Worm (Caenorhabditis elegans) whole organism, midembryonic: ENCODE data around the gene EGAP5.1.

ENCODE experiments used
- cog-1 ChIP-seq: sonication (generic microtip); optimal IDR thresholded peaks from 2 replicates; lab custom pipeline; 2016; ENCODE audit warnings: missing genetic modification characterization, missing compliant biosample characterization
- tab-1 ChIP-seq: fragments of 200-800 bp; sonication (Bioruptor generic); IDR thresholded peaks from 2 replicates; pipeline ENCODE4 v1.3.6; 2022; ENCODE audit warnings: missing genetic modification characterization, missing compliant biosample characterization
- ztf-23 ChIP-seq: fragments of 200-800 bp; sonication (Bioruptor generic); IDR thresholded peaks from 2 replicates; pipeline ENCODE4 v1.3.6; 2022; ENCODE audit warnings: missing genetic modification reagents, missing genetic modification characterization, missing compliant biosample characterization

ce11 chrX:5140177-5140576 lies 22.7 kb upstream of the EGAP5.1 start:
- TF ChIP-seq tab-1 (no peak), cog-1 (tag; lab: Kevin White, UChicago) (peak; percentile 77), ztf-23 (GFP tag; lab: Robert Waterston, UW) (no peak)
